Worm (Caenorhabditis elegans): ENCODE measurements around the gene Y52E8A.1.
A peak's percentile ranks its signal among the peaks of the same experiment; 100 is the strongest.

Gene Y52E8A.1

ce11 chrII:4299227-4299703, 22.6 kb upstream of the Y52E8A.1 start, which contains the start of gene sco-1 (continued):
- TF ChIP-seq ahr-1 (tag; optimal IDR thresholded peaks at IDR 0.05) (peak; percentile 6), sdc-2 (tag; optimal IDR thresholded peaks at IDR 0.05) (no peak), ceh-18 (tag; optimal IDR thresholded peaks at IDR 0.05) (peak; percentile 65), dmd-4 (tag; optimal IDR thresholded peaks at IDR 0.05; ENCODE audit: borderline replicate concordance) (no peak), ets-4 (tag; optimal IDR thresholded peaks at IDR 0.05) (peak; percentile 92), pha-4 (tag; optimal IDR thresholded peaks at IDR 0.05) (no peak), elt-2 (tag; optimal IDR thresholded peaks at IDR 0.05) (peak; percentile 84), gmeb-2 (tag; optimal IDR thresholded peaks at IDR 0.05) (no peak), nfya-1 (tag; optimal IDR thresholded peaks at IDR 0.05) (peak; percentile 83), npax-4 (tag; optimal IDR thresholded peaks at IDR 0.05) (no peak), pat-9 (tag; optimal IDR thresholded peaks at IDR 0.05) (no peak), F13H6.1 (tag; optimal IDR thresholded peaks at IDR 0.05) (peak; percentile 30), syd-9 (tag; optimal IDR thresholded peaks at IDR 0.05) (no peak), madf-2 (tag; optimal IDR thresholded peaks at IDR 0.05) (no peak), mec-3 (tag; optimal IDR thresholded peaks at IDR 0.05; ENCODE audit: borderline replicate concordance) (peak; percentile 48), unc-3 (GFP tag; conservative IDR thresholded peaks at IDR 0.05) (no peak), unc-3 (tag; optimal IDR thresholded peaks at IDR 0.05) (peak; percentile 36), pqm-1 (tag; optimal IDR thresholded peaks at IDR 0.05) (peak; percentile 48), ceh-34 (tag; optimal IDR thresholded peaks at IDR 0.05) (peak; percentile 87), ceh-45 (GFP tag; IDR thresholded peaks at IDR 0.05) (0 out of 2 replicates have a peak, but pooled peaks have one; percentile 36), sox-4 (tag; optimal IDR thresholded peaks at IDR 0.05) (no peak), fkh-10 (GFP tag; optimal IDR thresholded peaks at IDR 0.05) (no peak), hlh-6 (tag; optimal IDR thresholded peaks at IDR 0.05) (no peak), tbx-2 (tag; optimal IDR thresholded peaks at IDR 0.05) (peak; percentile 86), ceh-30 (tag; optimal IDR thresholded peaks at IDR 0.05) (no peak), C38D4.7 (GFP tag; optimal IDR thresholded peaks at IDR 0.05) (no peak), fkh-6 (tag; optimal IDR thresholded peaks at IDR 0.05) (no peak), ttx-3 (tag; optimal IDR thresholded peaks at IDR 0.05) (no peak), ceh-14 (tag; optimal IDR thresholded peaks at IDR 0.05) (peak; percentile 71), hlh-13 (GFP tag; optimal IDR thresholded peaks at IDR 0.05) (no peak), ceh-22 (tag; optimal IDR thresholded peaks at IDR 0.05) (no peak)

DNA sequence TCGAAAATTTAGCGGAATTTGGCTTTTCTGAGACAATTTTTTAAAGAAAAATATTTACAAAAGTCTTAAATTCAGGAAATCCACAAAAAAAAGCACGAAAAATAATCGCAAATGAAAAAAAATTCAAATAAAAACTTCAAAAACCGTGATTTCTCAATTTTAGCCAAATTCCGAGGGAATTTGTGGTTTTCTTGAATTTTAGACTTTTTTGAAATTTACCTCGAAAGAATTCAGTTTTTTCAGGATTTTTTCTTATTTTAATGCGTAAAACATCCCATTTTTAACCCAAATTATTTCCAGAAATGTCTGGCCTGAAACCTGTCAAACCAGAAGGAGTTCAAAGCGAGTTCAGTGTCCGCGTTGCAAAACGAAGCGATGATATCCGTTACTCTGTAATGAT, 20.6 kb upstream of the Y52E8A.1 start, which contains the start of gene gtf-2F1:
Gene gtf-2F1 (plus strand): TSS at position 301 of the 400 bp plus-strand sequence.
- TF ChIP-seq dmd-4 (tag; optimal IDR thresholded peaks at IDR 0.05; ENCODE audit: borderline replicate concordance) (no peak), madf-2 (tag; optimal IDR thresholded peaks at IDR 0.05) (no peak), pqm-1 (tag; optimal IDR thresholded peaks at IDR 0.05) (no peak), pag-3 (tag; optimal IDR thresholded peaks at IDR 0.05; ENCODE audit: borderline replicate concordance) (no peak), rnt-1 (tag; optimal IDR thresholded peaks at IDR 0.05) (no peak), nhr-11 (tag; optimal IDR thresholded peaks at IDR 0.05) (no peak), eyg-1 (tag; optimal IDR thresholded peaks at IDR 0.05) (no peak), C38D4.7 (GFP tag; optimal IDR thresholded peaks at IDR 0.05) (no peak), tbx-2 (tag; optimal IDR thresholded peaks at IDR 0.05) (no peak), sox-2 (GFP tag; IDR thresholded peaks at IDR 0.05) (no peak), ttx-3 (tag; optimal IDR thresholded peaks at IDR 0.05) (no peak), elt-4 (tag; optimal IDR thresholded peaks at IDR 0.05) (no peak), hlh-8 (tag; optimal IDR thresholded peaks at IDR 0.05) (no peak), elt-2 (tag; optimal IDR thresholded peaks at IDR 0.05) (no peak), ahr-1 (tag; optimal IDR thresholded peaks at IDR 0.05) (no peak), sdc-2 (tag; optimal IDR thresholded peaks at IDR 0.05) (no peak), mec-3 (tag; optimal IDR thresholded peaks at IDR 0.05; ENCODE audit: borderline replicate concordance) (no peak), unc-42 (tag; optimal IDR thresholded peaks at IDR 0.05) (no peak), syd-9 (tag; optimal IDR thresholded peaks at IDR 0.05) (no peak)

Measured in whole organism, late embryonic.